Worm (Caenorhabditis elegans) whole organism, early embryonic: ENCODE data around the gene T04C9.1.

ENCODE experiments used
- F13C5.2 ChIP-seq: sonication (generic microtip); optimal IDR thresholded peaks from 2 replicates; lab custom pipeline; 2017; ENCODE audit warnings: mild to moderate bottlenecking, missing genetic modification characterization, inconsistent platforms, missing compliant biosample characterization
- aly-1 ChIP-seq: sonication (generic microtip); optimal IDR thresholded peaks from 2 replicates; lab custom pipeline; 2016; ENCODE audit warnings: missing genetic modification characterization, missing compliant biosample characterization
- ama-1 ChIP-seq: fragments of 150-350 bp; optimal IDR thresholded peaks from 2 replicates; lab custom pipeline; 2014
- ceh-36 ChIP-seq: sonication (generic microtip); optimal IDR thresholded peaks from 2 replicates; lab custom pipeline; 2016; ENCODE audit warnings: missing genetic modification characterization, inconsistent platforms, missing compliant biosample characterization
- ets-7 ChIP-seq: sonication (generic microtip); optimal IDR thresholded peaks from 2 replicates; lab custom pipeline; 2016; ENCODE audit warnings: missing genotype, missing genetic modification characterization, missing compliant biosample characterization
- pes-1 ChIP-seq: fragments of 200-800 bp; sonication (Bioruptor generic); IDR thresholded peaks from 2 replicates; pipeline ENCODE4 v1.3.6; 2022; ENCODE audit warnings: missing genetic modification reagents, missing genetic modification characterization, missing compliant biosample characterization
- scrt-1 ChIP-seq: fragments of 200-800 bp; sonication (Bioruptor generic); IDR thresholded peaks from 2 replicates; pipeline ENCODE4 v1.3.6; 2022; ENCODE audit warnings: missing genetic modification characterization, missing compliant biosample characterization
- tra-4 ChIP-seq: sonication (generic microtip); optimal IDR thresholded peaks from 2 replicates; lab custom pipeline; 2017; ENCODE audit warnings: missing genetic modification characterization, missing compliant biosample characterization

ce11 chrIII:5967640-5968039 lies 25.4 kb upstream of the T04C9.1 start:
- TF ChIP-seq tra-4 (no peak), aly-1 (tag; lab: Kevin White, UChicago) (no peak), ama-1 (lab: Kevin White, UChicago) (no peak), scrt-1 (GFP tag; lab: Robert Waterston, UW) (no peak), ets-7 (tag; lab: Kevin White, UChicago) (no peak), ceh-36 (tag; lab: Kevin White, UChicago) (no peak), pes-1 (GFP tag; lab: Robert Waterston, UW) (no peak), F13C5.2 (tag; lab: Kevin White, UChicago) (no peak)
